Worm (Caenorhabditis elegans) whole organism, mixed stage, embryonic: Measurements from ENCODE around the gene R11G1.2.

Experiments used
- ceh-83 ChIP-seq: fragments of 200-800 bp; sonication (Bioruptor generic); optimal IDR thresholded peaks from 2 replicates; lab custom pipeline; 2018; ENCODE audit warnings: mild to moderate bottlenecking, missing genetic modification characterization, missing compliant biosample characterization
- elt-1 ChIP-seq: sonication (generic microtip); optimal IDR thresholded peaks from 2 replicates; lab custom pipeline; 2017; ENCODE audit warnings: missing genetic modification characterization, mild to moderate bottlenecking, missing compliant biosample characterization, antibody characterized with exemption, moderate library complexity, borderline replicate concordance; ENCODE audit not compliant: insufficient read depth
- lsy-2 ChIP-seq: fragments of 150-350 bp; optimal IDR thresholded peaks from 2 replicates; lab custom pipeline; 2014; ENCODE audit warnings: missing biosample characterization, missing genetic modification characterization
- mep-1 ChIP-seq: fragments of 150-350 bp; optimal IDR thresholded peaks from 2 replicates; lab custom pipeline; 2017; ENCODE audit warnings: missing biosample characterization, missing genetic modification reagents, missing genetic modification characterization, inconsistent platforms
- nhr-12 ChIP-seq: fragments of 150-350 bp; optimal IDR thresholded peaks from 2 replicates; lab custom pipeline; 2014; ENCODE audit warnings: missing biosample characterization, missing genetic modification characterization
- nhr-237 ChIP-seq: fragments of 150-350 bp; optimal IDR thresholded peaks from 2 replicates; lab custom pipeline; 2014; ENCODE audit warnings: missing biosample characterization, missing genetic modification characterization
- nhr-28 ChIP-seq: fragments of 150-350 bp; optimal IDR thresholded peaks from 2 replicates; lab custom pipeline; 2014; ENCODE audit warnings: missing biosample characterization, missing genetic modification characterization
- nhr-76 ChIP-seq: sonication (generic microtip); optimal IDR thresholded peaks from 2 replicates; lab custom pipeline; 2017; ENCODE audit warnings: missing biosample characterization, missing genetic modification characterization
- pha-4 ChIP-seq: fragments of 150-350 bp; optimal IDR thresholded peaks from 2 replicates; lab custom pipeline; 2018; ENCODE audit warnings: missing biosample characterization, missing genetic modification reagents, missing genetic modification characterization
- sem-2 ChIP-seq: fragments of 200-800 bp; sonication (Bioruptor generic); optimal IDR thresholded peaks from 2 replicates; lab custom pipeline; 2018; ENCODE audit warnings: mild to moderate bottlenecking, missing genetic modification characterization, missing compliant biosample characterization
- tbx-8 ChIP-seq: fragments of 200-800 bp; sonication (Bioruptor generic); optimal IDR thresholded peaks from 2 replicates; lab custom pipeline; 2018; ENCODE audit warnings: mild to moderate bottlenecking, missing genetic modification characterization, moderate library complexity, missing compliant biosample characterization
- unc-39 ChIP-seq: fragments of 150-350 bp; optimal IDR thresholded peaks from 2 replicates; lab custom pipeline; 2014; ENCODE audit warnings: missing biosample characterization, missing genetic modification characterization
- unc-62 ChIP-seq: fragments of 150-350 bp; optimal IDR thresholded peaks from 2 replicates; lab custom pipeline; 2014; ENCODE audit warnings: missing biosample characterization, missing genetic modification reagents, missing genetic modification characterization
- ztf-11 ChIP-seq: fragments of 150-350 bp; optimal IDR thresholded peaks from 2 replicates; lab custom pipeline; 2014; ENCODE audit warnings: missing biosample characterization, missing genetic modification characterization

ce11 chrX:3617218-3617617, 33.2 kb upstream of the R11G1.2 start, which contains the start of gene del-9:
- TF ChIP-seq lsy-2 (tag; lab: Kevin White, UChicago) (no peak), pha-4 (tag; lab: Kevin White, UChicago) (no peak), sem-2 (GFP tag; lab: Kevin White, UChicago) (no peak), nhr-28 (tag; lab: Kevin White, UChicago) (no peak), ceh-83 (no peak), ztf-11 (tag; lab: Kevin White, UChicago) (no peak), unc-39 (tag; lab: Kevin White, UChicago) (no peak), nhr-237 (tag; lab: Kevin White, UChicago) (no peak), elt-1 (no peak), unc-62 (no peak), mep-1 (tag; lab: Kevin White, UChicago) (no peak), tbx-8 (GFP tag; lab: Kevin White, UChicago) (no peak), nhr-12 (no peak), nhr-76 (tag; lab: Kevin White, UChicago) (no peak)
